Worm (Caenorhabditis elegans): ENCODE results near the gene fbxb-84.

fbxb-84 gene

ce11 chrIII:154168-154567 lies 7.9 kb upstream of the fbxb-84 start (continued):
- TF ChIP-seq nhr-102 (tag; optimal IDR thresholded peaks at IDR 0.05) (no peak), nhr-6 (tag; optimal IDR thresholded peaks at IDR 0.05) (peak; percentile 83), zfp-3 (GFP tag; conservative IDR thresholded peaks at IDR 0.05) (no peak), unc-39 (tag; optimal IDR thresholded peaks at IDR 0.05) (no peak), lin-15B (tag; optimal IDR thresholded peaks at IDR 0.05) (no peak), daf-12 (tag; optimal IDR thresholded peaks at IDR 0.05) (no peak), daf-19 (GFP tag; conservative IDR thresholded peaks at IDR 0.05) (no peak), daf-16 (GFP tag; optimal IDR thresholded peaks at IDR 0.05) (peak in 1 of 2 experiments; percentile 49), daf-16 (tag; optimal IDR thresholded peaks at IDR 0.05) (peak; percentile 86), lin-13 (GFP tag; optimal IDR thresholded peaks at IDR 0.05) (no peak), nhr-28 (tag; optimal IDR thresholded peaks at IDR 0.05) (peak; percentile 99), lin-1 (GFP tag; IDR thresholded peaks at IDR 0.05) (peak; percentile 96), unc-130 (GFP tag; optimal IDR thresholded peaks at IDR 0.05) (no peak), nhr-48 (tag; optimal IDR thresholded peaks at IDR 0.05) (peak; percentile 1), zip-2 (tag; optimal IDR thresholded peaks at IDR 0.05) (peak; percentile 13), hlh-11 (tag; optimal IDR thresholded peaks at IDR 0.05) (peak; percentile 92), mxl-3 (GFP tag; optimal IDR thresholded peaks at IDR 0.05) (no peak), jun-1 (tag; optimal IDR thresholded peaks at IDR 0.05) (peak; percentile 52), cey-2 (tag; optimal IDR thresholded peaks at IDR 0.05; ENCODE audit: borderline replicate concordance, insufficient read depth) (peak; percentile 86), Y75B8A.6 (GFP tag; IDR thresholded peaks at IDR 0.05) (no peak), nhr-111 (GFP tag; optimal IDR thresholded peaks at IDR 0.05) (no peak), nhr-25 (tag; optimal IDR thresholded peaks at IDR 0.05; ENCODE audit: borderline replicate concordance, insufficient read depth) (no peak), F26F4.8 (GFP tag; conservative IDR thresholded peaks at IDR 0.05) (no peak), dve-1 (tag; optimal IDR thresholded peaks at IDR 0.05; ENCODE audit: insufficient read depth) (peak; percentile 95), lir-3 (tag; optimal IDR thresholded peaks at IDR 0.05) (no peak), nhr-77 (tag; optimal IDR thresholded peaks at IDR 0.05) (peak; percentile 94), ama-1 (optimal IDR thresholded peaks at IDR 0.05) (no peak), zip-11 (GFP tag; IDR thresholded peaks at IDR 0.05) (no peak), F10B5.3 (tag; optimal IDR thresholded peaks at IDR 0.05) (no peak)

- TF ChIP-seq set-16 (GFP tag; IDR thresholded peaks at IDR 0.05) (peak; percentile 81), nhr-237 (tag; optimal IDR thresholded peaks at IDR 0.05) (no peak)
Observed at ce11 chrIII:151084-151483, 4.8 kb upstream of the fbxb-84 start.

- TF ChIP-seq unc-62 (GFP tag; optimal IDR thresholded peaks at IDR 0.05 in 1 of 2) (peak in 1 of 2 experiments; percentile 60), unc-62 (tag; optimal IDR thresholded peaks at IDR 0.05) (no peak), mdt-29 (GFP tag; IDR thresholded peaks at IDR 0.05) (no peak)
Observed at ce11 chrIII:149132-149531, 2.9 kb upstream of the fbxb-84 start.

ce11 chrIII:147570-148076 lies 1.4 kb upstream of the fbxb-84 start, which contains the start of gene sqst-5:
Gene sqst-5, minus strand, starts transcription at chrIII:147620.
- TF ChIP-seq sdz-12 (GFP tag; optimal IDR thresholded peaks at IDR 0.05) (no peak), nhr-102 (tag; optimal IDR thresholded peaks at IDR 0.05) (no peak), nhr-25 (tag; optimal IDR thresholded peaks at IDR 0.05; ENCODE audit: borderline replicate concordance, insufficient read depth) (no peak), F49E8.2 (tag; optimal IDR thresholded peaks at IDR 0.05; ENCODE audit: borderline replicate concordance) (no peak), nhr-10 (tag; optimal IDR thresholded peaks at IDR 0.05) (no peak), mxl-2 (GFP tag; conservative IDR thresholded peaks at IDR 0.05) (no peak), jun-1 (tag; optimal IDR thresholded peaks at IDR 0.05) (no peak), Y5F2A.4 (GFP tag; optimal IDR thresholded peaks at IDR 0.05) (no peak), cey-2 (tag; optimal IDR thresholded peaks at IDR 0.05; ENCODE audit: borderline replicate concordance, insufficient read depth) (no peak), ctbp-1 (GFP tag; IDR thresholded peaks at IDR 0.05) (no peak), saeg-2 (GFP tag; IDR thresholded peaks at IDR 0.05) (no peak), hlh-11 (tag; optimal IDR thresholded peaks at IDR 0.05) (peak; percentile 15), hif-1 (tag; optimal IDR thresholded peaks at IDR 0.05) (no peak), egl-43 (GFP tag; IDR thresholded peaks at IDR 0.05) (no peak), mes-2 (tag; optimal IDR thresholded peaks at IDR 0.05; ENCODE audit: poor library complexity, severe bottlenecking) (no peak), daf-19 (GFP tag; conservative IDR thresholded peaks at IDR 0.05) (no peak), nhr-11 (tag; optimal IDR thresholded peaks at IDR 0.05) (no peak), unc-39 (tag; optimal IDR thresholded peaks at IDR 0.05) (no peak), dve-1 (tag; optimal IDR thresholded peaks at IDR 0.05; ENCODE audit: insufficient read depth) (peak; percentile 66), spr-1 (tag; optimal IDR thresholded peaks at IDR 0.05) (no peak), F44E2.7 (GFP tag; IDR thresholded peaks at IDR 0.05) (no peak)
